ENCODE assay signal across 2 worm cellular contexts in the genomic region with DNA sequence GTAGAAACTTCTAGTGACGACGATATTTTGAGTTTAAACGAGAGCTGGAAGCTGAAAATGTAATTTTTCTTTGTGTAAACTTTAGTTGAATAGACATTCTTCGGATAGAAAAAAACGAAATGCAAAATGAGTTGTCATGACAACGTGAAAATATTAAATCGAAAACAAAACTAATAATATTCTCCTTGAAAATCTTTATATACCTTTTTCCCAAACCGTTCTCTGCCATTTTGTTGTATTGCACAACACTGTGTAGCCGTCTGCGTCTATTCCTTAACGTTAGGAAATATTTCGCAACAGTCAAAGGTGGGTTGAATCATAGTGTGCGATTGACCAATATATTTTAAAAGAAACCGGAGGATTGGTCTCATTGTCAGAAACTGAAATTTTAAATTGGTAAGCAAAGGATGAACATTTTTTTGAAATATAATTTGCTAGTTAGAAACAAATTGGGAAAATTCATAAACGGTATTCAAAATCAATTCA.
TF ChIP-seq lines count a peak whose summit lies in the region.

A gene (minus strand): TSS at position 51 of the 486 bp plus-strand sequence.

TF ChIP-seq in whole organism, L1 larva, 84 proteins besides CTCF, POLR2A, EP300 and RAD21 (continued from another document):
- TF ChIP-seq unc-86 (tag; optimal IDR thresholded peaks at IDR 0.05; lab: Kevin White, UChicago) = no peak
- TF ChIP-seq jun-1 (tag; optimal IDR thresholded peaks at IDR 0.05; lab: Kevin White, UChicago) = peak; percentile 35
- TF ChIP-seq ama-1 (optimal IDR thresholded peaks at IDR 0.05; lab: Kevin White, UChicago) = no peak
- TF ChIP-seq ceh-88 (GFP tag; IDR thresholded peaks at IDR 0.05; lab: Robert Waterston, UW) = no peak
- no peak for TF ChIP-seq dsc-1 (tag; optimal IDR thresholded peaks at IDR 0.05; lab: Kevin White, UChicago)
- no peak for TF ChIP-seq egl-13 (tag; optimal IDR thresholded peaks at IDR 0.05; lab: Kevin White, UChicago)
- TF ChIP-seq ceh-63 (GFP tag; optimal IDR thresholded peaks at IDR 0.05; lab: Kevin White, UChicago) = no peak
- peak; percentile 52 for TF ChIP-seq nhr-85 (tag; lab: Kevin White, UChicago)
- TF ChIP-seq rnt-1 (tag; optimal IDR thresholded peaks at IDR 0.05; lab: Kevin White, UChicago) = peak; percentile 15
- TF ChIP-seq nhr-20 (tag; optimal IDR thresholded peaks at IDR 0.05; lab: Kevin White, UChicago) = peak; percentile 11
- no peak for TF ChIP-seq sup-37 (GFP tag; optimal IDR thresholded peaks at IDR 0.05; lab: Kevin White, UChicago)
- no peak for TF ChIP-seq Y116A8C.19 (tag; optimal IDR thresholded peaks at IDR 0.05; lab: Kevin White, UChicago; ENCODE audit: borderline replicate concordance)
- peak; percentile 19; the same call in 1 of the 2 replicates for TF ChIP-seq nhr-19 (GFP tag; conservative IDR thresholded peaks at IDR 0.05; lab: Robert Waterston, UW)
- TF ChIP-seq unc-62 (GFP tag; optimal IDR thresholded peaks at IDR 0.05; lab: Kevin White, UChicago) = no peak
- TF ChIP-seq tbx-2 (tag; optimal IDR thresholded peaks at IDR 0.05; lab: Kevin White, UChicago) = no peak
- TF ChIP-seq snu-23 (GFP tag; optimal IDR thresholded peaks at IDR 0.05; lab: Kevin White, UChicago) = peak; percentile 49
- peak; percentile 77 for TF ChIP-seq lin-14 (GFP tag; optimal IDR thresholded peaks at IDR 0.05; lab: Kevin White, UChicago)
- TF ChIP-seq C16A3.4 (tag; optimal IDR thresholded peaks at IDR 0.05; lab: Kevin White, UChicago) = peak; percentile 37
- peak; percentile 35; the same call in 1 of the 2 replicates for TF ChIP-seq isw-1 (GFP tag; IDR thresholded peaks at IDR 0.05; lab: Robert Waterston, UW)
- TF ChIP-seq nhr-76 (tag; optimal IDR thresholded peaks at IDR 0.05; lab: Kevin White, UChicago) = no peak
- no peak for TF ChIP-seq sptf-1 (tag; optimal IDR thresholded peaks at IDR 0.05; lab: Kevin White, UChicago)
- peak in 2 of 6 experiments; percentile 57 to 60 for TF ChIP-seq elt-3 (tag; optimal IDR thresholded peaks at IDR 0.05; lab: Kevin White, UChicago)
- no peak for TF ChIP-seq mef-2 (tag; optimal IDR thresholded peaks at IDR 0.05; lab: Kevin White, UChicago)
- TF ChIP-seq mep-1 (tag; optimal IDR thresholded peaks at IDR 0.05; lab: Kevin White, UChicago) = peak; percentile 20
- TF ChIP-seq ces-1 (GFP tag; optimal IDR thresholded peaks at IDR 0.05; lab: Kevin White, UChicago) = no peak
- TF ChIP-seq pag-3 (tag; optimal IDR thresholded peaks at IDR 0.05; lab: Kevin White, UChicago; ENCODE audit: borderline replicate concordance, insufficient read depth) = no peak
- peak; percentile 63 for TF ChIP-seq nhr-71 (tag; optimal IDR thresholded peaks at IDR 0.05; lab: Kevin White, UChicago)
- TF ChIP-seq ztf-4 (tag; optimal IDR thresholded peaks at IDR 0.05; lab: Kevin White, UChicago) = no peak
- TF ChIP-seq aly-2 (tag; optimal IDR thresholded peaks at IDR 0.05; lab: Kevin White, UChicago) = no peak
- peak; percentile 28 for TF ChIP-seq fos-1 (tag; optimal IDR thresholded peaks at IDR 0.05; lab: Kevin White, UChicago)
- no peak for TF ChIP-seq hlh-17 (GFP tag; optimal IDR thresholded peaks at IDR 0.05; lab: Kevin White, UChicago; ENCODE audit: borderline replicate concordance)
- peak in 1 of 2 experiments; percentile 71 for TF ChIP-seq lin-35 (GFP tag; optimal IDR thresholded peaks at IDR 0.05; lab: Kevin White, UChicago)
- TF ChIP-seq dpl-1 (GFP tag; optimal IDR thresholded peaks at IDR 0.05; lab: Kevin White, UChicago) = peak in 2 of 3 experiments; percentile 21 to 24
- no peak for TF ChIP-seq ztf-11 (tag; optimal IDR thresholded peaks at IDR 0.05; lab: Kevin White, UChicago)
- TF ChIP-seq mdl-1 (tag; optimal IDR thresholded peaks at IDR 0.05; lab: Kevin White, UChicago) = peak in 1 of 2 experiments; percentile 67
- TF ChIP-seq nhr-47 (tag; optimal IDR thresholded peaks at IDR 0.05; lab: Kevin White, UChicago) = peak; percentile 31
- TF ChIP-seq efl-1 (optimal IDR thresholded peaks at IDR 0.05; lab: Kevin White, UChicago) = peak; percentile 36 to 60
- TF ChIP-seq efl-1 (GFP tag; optimal IDR thresholded peaks at IDR 0.05 in 1 of 2; lab: Kevin White, UChicago) = peak in 1 of 2 experiments; percentile 39
- TF ChIP-seq hlh-4 (tag; optimal IDR thresholded peaks at IDR 0.05; lab: Kevin White, UChicago) = no peak
- no peak for TF ChIP-seq egl-27 (tag; optimal IDR thresholded peaks at IDR 0.05; lab: Kevin White, UChicago)
- peak in 2 of 3 experiments; percentile 12 to 71 for TF ChIP-seq ceh-82 (tag; optimal IDR thresholded peaks at IDR 0.05; lab: Kevin White, UChicago)
- peak; percentile 61 for TF ChIP-seq nhr-237 (tag; optimal IDR thresholded peaks at IDR 0.05; lab: Kevin White, UChicago)
- TF ChIP-seq xbp-1 (tag; optimal IDR thresholded peaks at IDR 0.05; lab: Kevin White, UChicago) = no peak
- peak; percentile 20 for TF ChIP-seq F16B12.6 (tag; optimal IDR thresholded peaks at IDR 0.05; lab: Kevin White, UChicago)
- TF ChIP-seq aha-1 (tag; optimal IDR thresholded peaks at IDR 0.05; lab: Kevin White, UChicago) = no peak
- TF ChIP-seq nhr-84 (tag; optimal IDR thresholded peaks at IDR 0.05; lab: Kevin White, UChicago) = no peak
- TF ChIP-seq tlp-1 (tag; optimal IDR thresholded peaks at IDR 0.05; lab: Kevin White, UChicago) = no peak
- no peak for TF ChIP-seq lin-13 (GFP tag; optimal IDR thresholded peaks at IDR 0.05; lab: Kevin White, UChicago)

TF ChIP-seq in whole organism, L4 larva, 104 proteins besides CTCF, POLR2A, EP300 and RAD21 (continued from another document):
- TF ChIP-seq lir-3 (tag; optimal IDR thresholded peaks at IDR 0.05; lab: Kevin White, UChicago) = no peak
- TF ChIP-seq ceh-20 (GFP tag; IDR thresholded peaks at IDR 0.05; lab: Robert Waterston, UW) = no peak
- TF ChIP-seq snpc-4 (tag; optimal IDR thresholded peaks at IDR 0.05; lab: Kevin White, UChicago) = no peak
- no peak for TF ChIP-seq nhr-111 (GFP tag; optimal IDR thresholded peaks at IDR 0.05; lab: Kevin White, UChicago)
- no peak for TF ChIP-seq rbr-2 (tag; optimal IDR thresholded peaks at IDR 0.05; lab: Kevin White, UChicago)
- TF ChIP-seq dpl-1 (GFP tag; optimal IDR thresholded peaks at IDR 0.05; lab: Kevin White, UChicago) = peak; percentile 20
- TF ChIP-seq pha-4 (GFP tag; IDR thresholded peaks at IDR 0.05; lab: Robert Waterston, UW) = no peak
- no peak for TF ChIP-seq pha-4 (tag; optimal IDR thresholded peaks at IDR 0.05; lab: Kevin White, UChicago)
- peak; percentile 43 for TF ChIP-seq pqm-1 (tag; optimal IDR thresholded peaks at IDR 0.05; lab: Kevin White, UChicago)
- peak; percentile 37; the same call in 1 of the 2 replicates for TF ChIP-seq dmd-6 (GFP tag; IDR thresholded peaks at IDR 0.05; lab: Robert Waterston, UW)
- TF ChIP-seq ZK337.2 (GFP tag; IDR thresholded peaks at IDR 0.05; lab: Robert Waterston, UW) = no peak
- TF ChIP-seq lin-15B (tag; optimal IDR thresholded peaks at IDR 0.05; lab: Kevin White, UChicago) = no peak
- no peak for TF ChIP-seq cey-2 (tag; optimal IDR thresholded peaks at IDR 0.05; lab: Kevin White, UChicago; ENCODE audit: borderline replicate concordance, insufficient read depth)
- no peak for TF ChIP-seq sdz-12 (GFP tag; optimal IDR thresholded peaks at IDR 0.05; lab: Kevin White, UChicago)
- TF ChIP-seq lsy-2 (tag; optimal IDR thresholded peaks at IDR 0.05; lab: Kevin White, UChicago) = peak in 1 of 2 experiments; percentile 68
- TF ChIP-seq arid-1 (GFP tag; conservative IDR thresholded peaks at IDR 0.05; lab: Robert Waterston, UW) = no peak
- peak; percentile 61 for TF ChIP-seq T20F7.1 (GFP tag; optimal IDR thresholded peaks at IDR 0.05; lab: Kevin White, UChicago)
- no peak for TF ChIP-seq aly-2 (tag; optimal IDR thresholded peaks at IDR 0.05; lab: Kevin White, UChicago)
- TF ChIP-seq zfp-3 (GFP tag; conservative IDR thresholded peaks at IDR 0.05; lab: Robert Waterston, UW) = no peak
- TF ChIP-seq php-3 (GFP tag; IDR thresholded peaks at IDR 0.05; lab: Robert Waterston, UW) = no peak
- TF ChIP-seq ztf-7 (tag; optimal IDR thresholded peaks at IDR 0.05; lab: Kevin White, UChicago) = peak; percentile 98
- TF ChIP-seq ceh-62 (tag; optimal IDR thresholded peaks at IDR 0.05; lab: Kevin White, UChicago) = no peak
- TF ChIP-seq ceh-44 (GFP tag; IDR thresholded peaks at IDR 0.05; lab: Robert Waterston, UW) = no peak
- TF ChIP-seq gei-8 (GFP tag; optimal IDR thresholded peaks at IDR 0.05; lab: Kevin White, UChicago) = no peak
- no peak for TF ChIP-seq nhr-41 (GFP tag; IDR thresholded peaks at IDR 0.05; lab: Robert Waterston, UW)
- TF ChIP-seq nhr-77 (tag; optimal IDR thresholded peaks at IDR 0.05; lab: Kevin White, UChicago) = peak; percentile 30
- TF ChIP-seq duxl-1 (tag; optimal IDR thresholded peaks at IDR 0.05; lab: Kevin White, UChicago; ENCODE audit: poor library complexity) = no peak
- no peak for TF ChIP-seq hmg-1.1 (GFP tag; IDR thresholded peaks at IDR 0.05; lab: Robert Waterston, UW)
- TF ChIP-seq mdt-29 (GFP tag; IDR thresholded peaks at IDR 0.05; lab: Robert Waterston, UW) = no peak
- TF ChIP-seq F26F4.8 (GFP tag; conservative IDR thresholded peaks at IDR 0.05; lab: Robert Waterston, UW) = no peak
- no peak for TF ChIP-seq daf-12 (tag; optimal IDR thresholded peaks at IDR 0.05; lab: Kevin White, UChicago)
- TF ChIP-seq nhr-76 (tag; optimal IDR thresholded peaks at IDR 0.05; lab: Kevin White, UChicago) = no peak
- no peak for TF ChIP-seq lin-39 (tag; optimal IDR thresholded peaks at IDR 0.05; lab: Kevin White, UChicago)
- no peak for TF ChIP-seq mxl-2 (GFP tag; conservative IDR thresholded peaks at IDR 0.05; lab: Robert Waterston, UW)
- no peak for TF ChIP-seq fos-1 (tag; optimal IDR thresholded peaks at IDR 0.05; lab: Kevin White, UChicago)
- TF ChIP-seq ama-1 (optimal IDR thresholded peaks at IDR 0.05; lab: Kevin White, UChicago) = no peak
- no peak for TF ChIP-seq ctbp-1 (GFP tag; IDR thresholded peaks at IDR 0.05; lab: Robert Waterston, UW)
- no peak for TF ChIP-seq egl-27 (tag; optimal IDR thresholded peaks at IDR 0.05; lab: Kevin White, UChicago)
- TF ChIP-seq spr-1 (tag; optimal IDR thresholded peaks at IDR 0.05; lab: Kevin White, UChicago) = no peak
- TF ChIP-seq unc-39 (tag; optimal IDR thresholded peaks at IDR 0.05; lab: Kevin White, UChicago) = no peak
- TF ChIP-seq nhr-28 (tag; optimal IDR thresholded peaks at IDR 0.05; lab: Kevin White, UChicago) = peak; percentile 93
- TF ChIP-seq F49E8.2 (tag; optimal IDR thresholded peaks at IDR 0.05; lab: Kevin White, UChicago; ENCODE audit: borderline replicate concordance) = no peak
- TF ChIP-seq nhr-25 (tag; optimal IDR thresholded peaks at IDR 0.05; lab: Kevin White, UChicago; ENCODE audit: borderline replicate concordance, insufficient read depth) = no peak
- TF ChIP-seq saeg-2 (GFP tag; IDR thresholded peaks at IDR 0.05; lab: Robert Waterston, UW) = no peak
- TF ChIP-seq D1046.2 (GFP tag; IDR thresholded peaks at IDR 0.05; lab: Robert Waterston, UW) = no peak
- TF ChIP-seq ceh-32 (tag; optimal IDR thresholded peaks at IDR 0.05; lab: Kevin White, UChicago; ENCODE audit: poor library complexity) = no peak
- TF ChIP-seq nhr-10 (tag; optimal IDR thresholded peaks at IDR 0.05; lab: Kevin White, UChicago) = no peak
- TF ChIP-seq nhr-102 (tag; optimal IDR thresholded peaks at IDR 0.05; lab: Kevin White, UChicago) = peak; percentile 31
- no peak for TF ChIP-seq snpc-1.2 (GFP tag; IDR thresholded peaks at IDR 0.05; lab: Robert Waterston, UW)
- TF ChIP-seq madf-9 (GFP tag; conservative IDR thresholded peaks at IDR 0.05; lab: Robert Waterston, UW) = no peak
- TF ChIP-seq daf-19 (GFP tag; conservative IDR thresholded peaks at IDR 0.05; lab: Robert Waterston, UW) = no peak
- no peak for TF ChIP-seq ces-1 (GFP tag; optimal IDR thresholded peaks at IDR 0.05; lab: Kevin White, UChicago)
- TF ChIP-seq daf-16 (GFP tag; optimal IDR thresholded peaks at IDR 0.05; lab: Kevin White, UChicago) = no peak
- peak; percentile 64 for TF ChIP-seq daf-16 (tag; optimal IDR thresholded peaks at IDR 0.05; lab: Kevin White, UChicago)
